Fruit fly (Drosophila melanogaster): ENCODE measurements around the gene mad2.

DNA sequence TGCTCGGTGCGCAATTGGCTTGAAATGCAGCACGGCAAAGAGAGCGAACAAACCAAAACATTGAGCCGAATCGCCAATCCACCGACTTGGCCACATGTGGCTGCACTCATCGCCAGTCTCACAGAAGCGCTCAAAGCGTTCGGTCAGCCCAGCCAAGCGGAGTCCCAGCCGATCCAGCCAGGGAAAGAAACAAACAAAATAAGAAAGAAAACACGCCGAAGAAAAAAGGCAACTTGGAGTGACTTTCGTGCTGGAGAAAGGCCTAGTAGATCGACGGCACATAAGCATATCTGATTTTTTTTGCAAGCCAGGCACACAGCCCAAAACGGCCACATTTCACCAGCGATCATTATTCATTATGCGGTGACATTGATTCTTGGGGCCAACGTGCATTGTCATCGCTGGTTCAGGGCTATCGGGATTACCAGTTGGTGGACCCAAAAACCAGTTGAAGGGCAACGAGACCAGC, 10.8 kb downstream of the mad2 start:
- TF ChIP-seq h (optimal IDR thresholded peaks at IDR 0.05) (no peak), insv (optimal IDR thresholded peaks at IDR 0.05) (no peak)

Data from Kc167 (cell line).